Worm (Caenorhabditis elegans) whole organism, L4/young adult: ENCODE measurements around the gene cank-26.

Experiments used
- dao-5 ChIP-seq: sonication (generic microtip); optimal IDR thresholded peaks from 2 replicates; lab custom pipeline; 2016; ENCODE audit warnings: missing genotype, missing genetic modification characterization, moderate library complexity, missing compliant biosample characterization
- him-1 ChIP-seq: sonication (generic microtip); optimal IDR thresholded peaks from 2 replicates; lab custom pipeline; 2016; ENCODE audit warnings: missing genotype, missing genetic modification reagents, missing genetic modification characterization, missing compliant biosample characterization

DNA sequence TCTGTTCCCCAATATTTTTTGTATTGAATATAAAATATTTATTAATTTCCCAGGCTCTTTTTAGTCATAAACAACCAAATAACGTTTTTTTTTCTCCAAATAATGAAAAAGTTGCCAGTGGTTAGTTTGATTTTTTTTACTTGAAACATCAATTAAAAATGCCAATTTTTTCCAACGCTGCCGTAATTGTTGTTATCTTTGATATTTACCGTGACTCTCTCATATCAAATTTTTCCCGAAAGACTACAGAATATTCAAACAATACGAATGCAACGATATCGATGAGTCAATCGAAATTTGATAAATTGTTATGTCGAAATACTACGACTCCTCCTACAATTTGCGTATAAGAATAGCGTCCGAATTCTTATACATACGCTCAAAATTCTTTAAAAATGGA lies 12.0 kb upstream of the cank-26 start, which contains the start of gene K10G6.5:
- TF ChIP-seq him-1 = no peak
- no peak for TF ChIP-seq dao-5
